Fruit fly (Drosophila melanogaster): ENCODE results near the gene CLIP-190.

DNA sequence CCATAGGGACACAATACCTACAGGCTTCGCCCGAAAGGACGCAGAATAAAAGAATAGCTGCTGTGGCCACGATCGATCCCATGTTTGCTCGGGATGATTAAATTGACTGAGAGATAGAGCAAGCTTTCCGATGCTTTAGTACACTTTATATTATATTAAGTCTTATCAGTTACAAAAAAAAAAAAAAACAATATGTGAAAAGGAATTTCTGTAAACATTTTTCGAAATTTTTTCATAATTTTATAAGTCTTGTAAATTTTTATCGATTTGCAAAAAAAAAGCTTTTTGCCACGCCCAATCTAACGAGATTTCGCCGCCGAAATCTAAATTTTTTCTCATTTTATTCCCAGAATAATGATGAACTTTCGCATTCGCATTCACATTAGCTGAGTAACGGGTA is 73.4 kb downstream of the CLIP-190 start, which contains the start of gene CG18563:
- TF ChIP-seq gl (tag; optimal IDR thresholded peaks at IDR 0.05) (no peak), Ets98B (GFP tag; IDR thresholded peaks at IDR 0.05) (no peak), CG4496 (GFP tag; IDR thresholded peaks at IDR 0.05) (no peak), EcR (GFP tag; optimal IDR thresholded peaks at IDR 0.05) (no peak), fd96Ca (GFP tag; IDR thresholded peaks at IDR 0.05) (no peak), CG10348 (GFP tag; IDR thresholded peaks at IDR 0.05) (no peak), CG12605 (GFP tag; IDR thresholded peaks at IDR 0.05) (no peak), CG13204 (GFP tag; optimal IDR thresholded peaks at IDR 0.05) (no peak), CG9948 (tag; optimal IDR thresholded peaks at IDR 0.05) (no peak), CG8159 (tag; optimal IDR thresholded peaks at IDR 0.05) (no peak), rn (GFP tag; IDR thresholded peaks at IDR 0.05) (no peak), CG17806 (tag; optimal IDR thresholded peaks at IDR 0.05) (no peak), CG8301 (tag; optimal IDR thresholded peaks at IDR 0.05) (no peak), CG32121 (GFP tag; IDR thresholded peaks at IDR 0.05) (no peak)

Measured in whole organism, pupa.